Worm (Caenorhabditis elegans) whole organism, L4/young adult: ENCODE measurements around the gene srxa-5.
A peak's percentile ranks its signal among the peaks of the same experiment; 100 is the strongest.

Source experiments
- W03F9.2 ChIP-seq: fragments of 150-350 bp; optimal IDR thresholded peaks from 2 replicates; lab custom pipeline; 2014; ENCODE audit warnings: missing biosample characterization, missing genetic modification characterization
- dao-5 ChIP-seq: sonication (generic microtip); optimal IDR thresholded peaks from 2 replicates; lab custom pipeline; 2016; ENCODE audit warnings: missing genotype, missing genetic modification characterization, moderate library complexity, missing compliant biosample characterization
- him-1 ChIP-seq: sonication (generic microtip); optimal IDR thresholded peaks from 2 replicates; lab custom pipeline; 2016; ENCODE audit warnings: missing genotype, missing genetic modification reagents, missing genetic modification characterization, missing compliant biosample characterization

The srxa-5 gene

DNA sequence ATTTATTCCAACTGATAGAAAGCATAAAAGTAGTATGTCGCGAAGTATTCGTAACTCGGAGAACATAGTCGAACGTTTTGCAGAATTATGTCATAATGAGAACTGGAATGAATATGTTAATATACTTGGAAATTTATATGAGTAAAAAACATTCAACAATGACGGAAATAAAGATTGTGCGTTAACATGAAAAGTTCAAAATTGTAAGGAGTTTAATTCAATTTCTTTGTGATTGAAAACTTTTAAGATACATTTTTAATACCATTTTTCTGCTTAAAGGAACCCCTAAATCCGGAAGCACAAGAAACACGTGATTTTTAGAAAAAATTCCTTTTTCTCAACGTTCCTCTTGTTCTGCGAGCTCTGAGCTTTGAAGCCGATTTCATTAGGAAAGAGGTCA is 7.2 kb upstream of the srxa-5 start, which contains the start of gene oig-1:
TSS of gene oig-1 (minus strand) at position 101 of the 400 bp plus-strand sequence.
- TF ChIP-seq W03F9.2 (tag; lab: Kevin White, UChicago), result no peak
- no peak for TF ChIP-seq dao-5 (tag; lab: Kevin White, UChicago)
- TF ChIP-seq him-1 (tag; lab: Kevin White, UChicago), result no peak

- TF ChIP-seq him-1 (tag; lab: Kevin White, UChicago) (no peak), dao-5 (tag; lab: Kevin White, UChicago) (no peak), W03F9.2 (tag; lab: Kevin White, UChicago) (no peak)
Measured at ce11 chrIII:6527902-6528301, 4.8 kb upstream of the srxa-5 start, which contains the start of gene pqn-10. Gene pqn-10 (plus strand): TSS chrIII:6528202.

DNA sequence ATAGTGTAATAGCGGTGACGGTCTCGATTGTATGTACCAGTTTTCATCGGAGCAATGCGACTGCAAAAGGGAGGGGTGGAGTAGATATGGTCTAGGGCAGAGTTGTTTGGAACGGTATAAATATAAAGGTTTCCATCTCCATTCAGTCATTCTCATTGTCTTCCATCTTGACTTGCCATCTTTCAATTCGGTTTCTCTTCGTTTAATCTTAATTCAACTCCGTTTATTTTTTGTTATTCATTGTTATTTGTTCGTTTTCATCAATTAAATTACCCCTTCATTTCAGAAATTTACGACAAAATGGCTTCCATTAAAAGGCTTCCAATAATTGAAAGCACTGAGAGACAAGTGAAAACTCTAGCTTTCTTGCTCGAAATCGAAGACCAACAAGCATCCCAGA is 1.6 kb upstream of the srxa-5 start, which contains the start of gene C09E7.11:
TSS of gene C09E7.11 (plus strand) at position 301 of the 400 bp plus-strand sequence.
- TF ChIP-seq W03F9.2 (tag; lab: Kevin White, UChicago) (no peak), dao-5 (tag; lab: Kevin White, UChicago) (no peak), him-1 (tag; lab: Kevin White, UChicago) (no peak)

- TF ChIP-seq him-1 (tag; lab: Kevin White, UChicago), result no peak
- no peak for TF ChIP-seq W03F9.2 (tag; lab: Kevin White, UChicago)
- TF ChIP-seq dao-5 (tag; lab: Kevin White, UChicago), result no peak
Measured at ce11 chrIII:6536945-6537568, 4.3 kb downstream of the srxa-5 start, which contains the start of gene C09E7.4. Gene C09E7.4 (minus strand): TSS chrIII:6536995.

ce11 chrIII:6551187-6552058 is 18.7 kb downstream of the srxa-5 start, which contains the start of gene C09E7.7:
Gene C09E7.7 (minus strand): TSS chrIII:6551243.
- TF ChIP-seq him-1 (tag; lab: Kevin White, UChicago), result peak; percentile 59

DNA sequence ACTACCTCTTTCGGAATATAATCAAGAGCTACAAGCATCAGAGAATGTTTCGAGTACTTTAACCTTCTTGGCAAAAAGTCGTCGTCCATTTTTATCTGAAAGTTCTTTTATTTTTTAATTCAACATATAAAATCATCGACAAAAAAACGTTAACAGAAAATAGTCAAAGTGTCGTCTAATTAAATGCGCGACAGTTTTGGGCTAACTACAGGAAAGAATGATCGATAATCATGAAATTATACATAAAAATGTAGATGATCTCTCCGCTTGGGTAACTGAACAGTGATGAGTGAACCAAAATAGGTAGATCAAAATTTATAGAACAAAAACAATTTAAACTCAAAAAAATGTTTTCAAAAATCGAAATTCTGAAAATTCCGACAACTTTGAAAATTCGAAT is 25.7 kb downstream of the srxa-5 start, which contains the start of gene C09E7.8:
TSS of gene C09E7.8 (minus strand) at position 101 of the 400 bp plus-strand sequence.
- TF ChIP-seq W03F9.2 (tag; lab: Kevin White, UChicago), result no peak
- no peak for TF ChIP-seq him-1 (tag; lab: Kevin White, UChicago)
- no peak for TF ChIP-seq dao-5 (tag; lab: Kevin White, UChicago)

DNA sequence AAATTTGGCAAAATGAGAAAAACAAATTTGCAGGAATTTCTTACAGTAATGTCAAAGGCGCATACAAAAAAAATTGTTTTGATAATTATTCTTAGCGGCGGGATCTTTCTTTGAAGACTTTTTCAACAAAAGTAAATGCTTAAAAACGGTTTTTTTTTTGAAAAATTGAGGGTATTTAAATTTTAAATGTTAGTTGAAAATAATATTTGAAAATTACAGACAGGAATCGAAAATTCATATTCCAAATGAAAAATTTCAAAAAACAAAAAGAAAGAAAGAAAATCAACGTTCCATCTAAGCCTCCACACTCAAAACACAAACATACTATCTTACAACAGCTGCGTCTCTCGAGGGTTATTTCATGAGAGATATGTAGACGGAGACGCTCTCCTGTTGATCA is 44.4 kb downstream of the srxa-5 start:
- TF ChIP-seq dao-5 (tag; lab: Kevin White, UChicago) (no peak), him-1 (tag; lab: Kevin White, UChicago) (no peak), W03F9.2 (tag; lab: Kevin White, UChicago) (no peak)

- no peak for TF ChIP-seq W03F9.2 (tag; lab: Kevin White, UChicago)
- no peak for TF ChIP-seq dao-5 (tag; lab: Kevin White, UChicago)
- TF ChIP-seq him-1 (tag; lab: Kevin White, UChicago), result no peak
Measured at ce11 chrIII:6578505-6578904, 45.8 kb downstream of the srxa-5 start, which contains the start of gene F27B3.6. Gene F27B3.6 (minus strand): TSS chrIII:6578605.

- TF ChIP-seq dao-5 (tag; lab: Kevin White, UChicago), result no peak
- TF ChIP-seq W03F9.2 (tag; lab: Kevin White, UChicago), result no peak
- TF ChIP-seq him-1 (tag; lab: Kevin White, UChicago), result no peak
Measured at ce11 chrIII:6579398-6579797, 46.7 kb downstream of the srxa-5 start, which contains the start of gene F27B3.8. Gene F27B3.8 (plus strand): TSS chrIII:6579698.

- TF ChIP-seq dao-5 (tag; lab: Kevin White, UChicago), result no peak
- TF ChIP-seq W03F9.2 (tag; lab: Kevin White, UChicago), result no peak
- TF ChIP-seq him-1 (tag; lab: Kevin White, UChicago), result no peak
Measured at ce11 chrIII:6581585-6581984, 48.8 kb downstream of the srxa-5 start, which contains the start of gene acr-21. Gene acr-21 (plus strand): TSS chrIII:6581885.
